Fruit fly (Drosophila melanogaster): ENCODE results near the gene CG12104.

The CG12104 gene

DNA sequence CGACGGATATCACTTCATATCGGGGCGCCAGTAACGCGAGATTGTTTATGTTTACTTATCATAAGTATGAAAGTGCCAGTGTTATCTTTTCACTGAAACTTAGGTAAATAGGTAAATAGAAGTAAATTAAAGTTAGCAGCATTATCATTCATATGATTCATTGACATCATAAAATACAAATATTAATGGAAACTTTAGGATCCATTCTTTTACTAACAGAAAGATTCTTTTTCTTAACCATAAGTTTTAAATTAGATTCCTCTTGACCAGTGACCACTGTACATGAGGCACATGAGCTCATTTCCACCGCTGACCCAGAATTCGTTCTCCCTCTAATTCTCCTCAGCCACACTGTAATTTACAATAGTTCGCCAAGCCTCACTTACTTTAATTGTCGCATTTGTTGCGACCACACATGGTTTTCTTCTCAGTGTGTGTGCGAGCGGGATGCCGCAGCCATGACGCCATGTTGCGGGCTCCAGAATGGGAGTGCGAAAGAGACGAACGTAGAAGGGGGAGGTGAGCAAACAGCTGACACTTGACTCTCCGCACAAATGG, 24.0 kb downstream of the CG12104 start (continued):
- TF ChIP-seq cas (GFP tag; IDR thresholded peaks at IDR 0.05) (no peak), BEAF-32 (GFP tag; optimal IDR thresholded peaks at IDR 0.05) (no peak), CG10431 (GFP tag; optimal IDR thresholded peaks at IDR 0.05) (no peak), CG13296 (GFP tag; optimal IDR thresholded peaks at IDR 0.05) (peak; percentile 2), CG2875 (GFP tag; optimal IDR thresholded peaks at IDR 0.05) (no peak), grau (tag; optimal IDR thresholded peaks at IDR 0.05) (peak; percentile 80), CHES-1-like (GFP tag; optimal IDR thresholded peaks at IDR 0.05) (no peak), HmgD (GFP tag; optimal IDR thresholded peaks at IDR 0.05) (no peak), CG8944 (GFP tag; optimal IDR thresholded peaks at IDR 0.05) (peak; percentile 5), E2f2 (GFP tag; IDR thresholded peaks at IDR 0.05) (no peak), wek (GFP tag; optimal IDR thresholded peaks at IDR 0.05) (no peak), lola (GFP tag; optimal IDR thresholded peaks at IDR 0.05) (no peak), CG32767 (GFP tag; IDR thresholded peaks at IDR 0.05) (no peak), jigr1 (GFP tag; IDR thresholded peaks at IDR 0.05) (no peak), nerfin-2 (GFP tag; IDR thresholded peaks at IDR 0.05; ENCODE audit: partially characterized antibody) (no peak), CG8290 (GFP tag; optimal IDR thresholded peaks at IDR 0.05) (no peak), CG8290 (tag; optimal IDR thresholded peaks at IDR 0.05) (peak in 1 of 2 experiments; percentile 20), CG8478 (optimal IDR thresholded peaks at IDR 0.05) (peak; percentile 66), nau (GFP tag; optimal IDR thresholded peaks at IDR 0.05) (peak; percentile 49), vvl (GFP tag; IDR thresholded peaks at IDR 0.05) (peak; percentile 40; the same call in 1 of the 2 replicates), D (optimal IDR thresholded peaks at IDR 0.05) (no peak), D (GFP tag; optimal IDR thresholded peaks at IDR 0.05) (peak; percentile 9), CG32532 (GFP tag; IDR thresholded peaks at IDR 0.05) (0 out of 2 replicates have a peak, but pooled peaks have one; percentile 37), CG12155 (GFP tag; optimal IDR thresholded peaks at IDR 0.05) (no peak), CG15696 (tag; optimal IDR thresholded peaks at IDR 0.05) (peak; percentile 54), CG11085 (GFP tag; IDR thresholded peaks at IDR 0.05) (no peak), Stat92E (GFP tag; optimal IDR thresholded peaks at IDR 0.05) (no peak), CG34422 (GFP tag; IDR thresholded peaks at IDR 0.05) (no peak), hkb (optimal IDR thresholded peaks at IDR 0.05) (no peak), hkb (GFP tag; IDR thresholded peaks at IDR 0.05) (peak; percentile 33; the same call in 1 of the 2 replicates), bowl (GFP tag; IDR thresholded peaks at IDR 0.05) (no peak), chm (GFP tag; IDR thresholded peaks at IDR 0.05) (no peak), Optix (GFP tag; IDR thresholded peaks at IDR 0.05) (no peak), CG1529 (GFP tag; optimal IDR thresholded peaks at IDR 0.05) (peak; percentile 3), CG3065 (GFP tag; optimal IDR thresholded peaks at IDR 0.05) (no peak), dysf (GFP tag; IDR thresholded peaks at IDR 0.05) (peak; percentile 62; the same call in 2 of the 3 replicates), Scr (GFP tag; IDR thresholded peaks at IDR 0.05; ENCODE audit: partially characterized antibody) (no peak), Dip3 (GFP tag; optimal IDR thresholded peaks at IDR 0.05) (no peak), YL-1 (GFP tag; optimal IDR thresholded peaks at IDR 0.05) (no peak), Abd-B (GFP tag; optimal IDR thresholded peaks at IDR 0.05) (no peak), CG1024 (GFP tag; IDR thresholded peaks at IDR 0.05) (no peak), wdn (GFP tag; IDR thresholded peaks at IDR 0.05) (no peak), CG30403 (GFP tag; optimal IDR thresholded peaks at IDR 0.05) (peak; percentile 16), Xrp1 (GFP tag; IDR thresholded peaks at IDR 0.05) (peak; percentile 32; the same call in 1 of the 2 replicates), CG4424 (GFP tag; optimal IDR thresholded peaks at IDR 0.05) (peak; percentile 61), crc (GFP tag; optimal IDR thresholded peaks at IDR 0.05) (no peak), Eip74EF (GFP tag; optimal IDR thresholded peaks at IDR 0.05) (no peak), Oli (tag; optimal IDR thresholded peaks at IDR 0.05) (peak; percentile 3), twi (tag; optimal IDR thresholded peaks at IDR 0.05) (no peak), HHEX (GFP tag; optimal IDR thresholded peaks at IDR 0.05) (peak; percentile 69), CG12299 (tag; optimal IDR thresholded peaks at IDR 0.05) (no peak), ab (GFP tag; optimal IDR thresholded peaks at IDR 0.05) (no peak)
